Worm (Caenorhabditis elegans): ENCODE measurements around the gene F46C5.10.
A peak's percentile ranks its signal among the peaks of the same experiment; 100 is the strongest.

F46C5.10 gene

ce11 chrII:8853238-8853637 is 34.4 kb upstream of the F46C5.10 start:
- TF ChIP-seq nhr-85 (tag), result peak; percentile 64
- TF ChIP-seq sox-4 (tag; optimal IDR thresholded peaks at IDR 0.05), result no peak

- TF ChIP-seq nhr-71 (tag; optimal IDR thresholded peaks at IDR 0.05) (peak; percentile 16), elt-3 (tag; optimal IDR thresholded peaks at IDR 0.05) (peak in 2 of 6 experiments; percentile 20 to 22), lsy-2 (tag; optimal IDR thresholded peaks at IDR 0.05) (no peak), efl-1 (optimal IDR thresholded peaks at IDR 0.05) (no peak), efl-1 (GFP tag; optimal IDR thresholded peaks at IDR 0.05 in 1 of 2) (peak in 1 of 2 experiments; percentile 52), nhr-85 (tag) (peak; percentile 83), lin-14 (GFP tag; optimal IDR thresholded peaks at IDR 0.05) (peak; percentile 56), blmp-1 (tag; optimal IDR thresholded peaks at IDR 0.05) (peak; percentile 94), snu-23 (GFP tag; optimal IDR thresholded peaks at IDR 0.05) (peak; percentile 18), nhr-28 (tag; optimal IDR thresholded peaks at IDR 0.05) (no peak), unc-98 (GFP tag; IDR thresholded peaks at IDR 0.05) (no peak), zip-4 (GFP tag; optimal IDR thresholded peaks at IDR 0.05) (no peak), C34B4.2 (tag; optimal IDR thresholded peaks at IDR 0.05) (no peak)
Measured at ce11 chrII:8851996-8852587, 33.3 kb upstream of the F46C5.10 start, which contains the start of gene oac-46. oac-46 (minus strand) TSS chrII:8852096.

ce11 chrII:8848984-8849383 is 30.2 kb upstream of the F46C5.10 start:
- TF ChIP-seq elt-3 (tag; optimal IDR thresholded peaks at IDR 0.05) (no peak), zip-4 (GFP tag; optimal IDR thresholded peaks at IDR 0.05) (no peak), nhr-77 (tag; optimal IDR thresholded peaks at IDR 0.05) (no peak), nhr-85 (tag) (peak; percentile 32), efl-1 (optimal IDR thresholded peaks at IDR 0.05) (no peak), efl-1 (GFP tag; optimal IDR thresholded peaks at IDR 0.05 in 1 of 2) (peak in 1 of 2 experiments; percentile 81)

- TF ChIP-seq rnt-1 (tag; optimal IDR thresholded peaks at IDR 0.05) (no peak), nhr-11 (tag; optimal IDR thresholded peaks at IDR 0.05) (no peak), hlh-4 (tag; optimal IDR thresholded peaks at IDR 0.05) (no peak), fkh-8 (tag; optimal IDR thresholded peaks at IDR 0.05) (no peak), nhr-90 (tag; optimal IDR thresholded peaks at IDR 0.05; ENCODE audit: poor library complexity) (no peak), ceh-63 (GFP tag; optimal IDR thresholded peaks at IDR 0.05) (no peak), Y116A8C.19 (tag; optimal IDR thresholded peaks at IDR 0.05; ENCODE audit: borderline replicate concordance) (no peak), ces-1 (GFP tag; optimal IDR thresholded peaks at IDR 0.05) (no peak), lsy-2 (tag; optimal IDR thresholded peaks at IDR 0.05) (no peak), F16B12.6 (tag; optimal IDR thresholded peaks at IDR 0.05) (no peak), ama-1 (optimal IDR thresholded peaks at IDR 0.05) (no peak), fos-1 (tag; optimal IDR thresholded peaks at IDR 0.05) (no peak), zip-4 (GFP tag; optimal IDR thresholded peaks at IDR 0.05) (no peak), pag-3 (tag; optimal IDR thresholded peaks at IDR 0.05; ENCODE audit: borderline replicate concordance, insufficient read depth) (no peak), ztf-11 (tag; optimal IDR thresholded peaks at IDR 0.05) (no peak), aha-1 (tag; optimal IDR thresholded peaks at IDR 0.05) (no peak), dpl-1 (GFP tag; optimal IDR thresholded peaks at IDR 0.05) (no peak), sox-4 (tag; optimal IDR thresholded peaks at IDR 0.05) (no peak), fkh-4 (tag; optimal IDR thresholded peaks at IDR 0.05; ENCODE audit: borderline replicate concordance) (no peak), alr-1 (tag; optimal IDR thresholded peaks at IDR 0.05; ENCODE audit: borderline replicate concordance) (no peak), mep-1 (tag; optimal IDR thresholded peaks at IDR 0.05) (no peak), nhr-28 (tag; optimal IDR thresholded peaks at IDR 0.05) (no peak), nhr-85 (tag) (peak; percentile 73), efl-1 (optimal IDR thresholded peaks at IDR 0.05) (no peak), efl-1 (GFP tag; optimal IDR thresholded peaks at IDR 0.05 in 1 of 2) (peak in 1 of 2 experiments; percentile 0), unc-98 (GFP tag; IDR thresholded peaks at IDR 0.05) (no peak), unc-62 (GFP tag; optimal IDR thresholded peaks at IDR 0.05) (no peak), egl-13 (tag; optimal IDR thresholded peaks at IDR 0.05) (no peak), C16A3.4 (tag; optimal IDR thresholded peaks at IDR 0.05) (no peak), C34B4.2 (tag; optimal IDR thresholded peaks at IDR 0.05) (no peak), ceh-88 (GFP tag; IDR thresholded peaks at IDR 0.05) (no peak), egl-27 (tag; optimal IDR thresholded peaks at IDR 0.05) (no peak), xbp-1 (tag; optimal IDR thresholded peaks at IDR 0.05) (no peak), snu-23 (GFP tag; optimal IDR thresholded peaks at IDR 0.05) (peak; percentile 22), hpl-2 (GFP tag; optimal IDR thresholded peaks at IDR 0.05) (no peak), lin-13 (GFP tag; optimal IDR thresholded peaks at IDR 0.05) (no peak), hlh-17 (GFP tag; optimal IDR thresholded peaks at IDR 0.05; ENCODE audit: borderline replicate concordance) (no peak), skn-1 (tag; optimal IDR thresholded peaks at IDR 0.05) (no peak), unc-86 (tag; optimal IDR thresholded peaks at IDR 0.05) (no peak)
Measured at ce11 chrII:8845932-8846331, 27.1 kb upstream of the F46C5.10 start.

Data from whole organism, L1 larva.